Worm (Caenorhabditis elegans) whole organism, midembryonic: ENCODE results near the gene C09G9.5.
A peak's percentile ranks its signal among the peaks of the same experiment; 100 is the strongest.

Experiments
- tab-1 ChIP-seq: fragments of 200-800 bp; sonication (Bioruptor generic); IDR thresholded peaks from 2 replicates; pipeline ENCODE4 v1.3.6; 2022; ENCODE audit warnings: missing genetic modification characterization, missing compliant biosample characterization
- ztf-29 ChIP-seq: fragments of 200-800 bp; sonication (Bioruptor generic); IDR thresholded peaks from 2 replicates; pipeline ENCODE4 v1.3.6; 2022; ENCODE audit warnings: missing genetic modification reagents, missing genetic modification characterization, missing compliant biosample characterization

ce11 chrIV:8891131-8891530 lies 4.8 kb downstream of the C09G9.5 start, which contains the start of gene spr-2:
- TF ChIP-seq tab-1 (GFP tag; lab: Robert Waterston, UW) (no peak), ztf-29 (peak; percentile 36; the same call in 1 of the 2 replicates)
